Worm (Caenorhabditis elegans) whole organism, late embryonic: ENCODE measurements around the gene Y39A3A.3.

Source experiments
- C38D4.7 ChIP-seq: fragments of 200-800 bp; sonication (Bioruptor generic); optimal IDR thresholded peaks from 2 replicates; lab custom pipeline; 2018; ENCODE audit warnings: mild to moderate bottlenecking, missing genetic modification characterization, moderate library complexity, missing compliant biosample characterization
- F13H6.1 ChIP-seq: sonication (generic microtip); optimal IDR thresholded peaks from 2 replicates; lab custom pipeline; 2016; ENCODE audit warnings: missing genetic modification characterization, missing compliant biosample characterization
- K09A11.1 ChIP-seq: sonication (generic microtip); optimal IDR thresholded peaks from 2 replicates; lab custom pipeline; 2017; ENCODE audit warnings: antibody characterized with exemption, mild to moderate bottlenecking, missing genetic modification characterization, missing compliant biosample characterization; ENCODE audit not compliant: insufficient read depth
- T23F11.4 ChIP-seq: fragments of 200-800 bp; sonication (Bioruptor generic); optimal IDR thresholded peaks from 2 replicates; lab custom pipeline; 2018; ENCODE audit warnings: mild to moderate bottlenecking, missing genetic modification characterization, missing compliant biosample characterization
- ahr-1 ChIP-seq: sonication (generic microtip); optimal IDR thresholded peaks from 2 replicates; lab custom pipeline; 2016; ENCODE audit warnings: missing genetic modification characterization, missing compliant biosample characterization
- ama-1 ChIP-seq: fragments of 150-350 bp; optimal IDR thresholded peaks from 2 replicates; lab custom pipeline; 2014
- ceh-14 ChIP-seq: sonication (generic microtip); optimal IDR thresholded peaks from 2 replicates; lab custom pipeline; 2016; ENCODE audit warnings: missing genotype, missing genetic modification characterization, missing compliant biosample characterization
- ceh-19 ChIP-seq: fragments of 200-800 bp; sonication (Bioruptor generic); optimal IDR thresholded peaks from 2 replicates; lab custom pipeline; 2018; ENCODE audit warnings: mild to moderate bottlenecking, missing genetic modification characterization, missing compliant biosample characterization
- ceh-2 ChIP-seq: sonication (generic microtip); optimal IDR thresholded peaks from 2 replicates; lab custom pipeline; 2016; ENCODE audit warnings: missing genotype, missing genetic modification characterization, missing compliant biosample characterization
- ceh-22 ChIP-seq: sonication (generic microtip); optimal IDR thresholded peaks from 2 replicates; lab custom pipeline; 2017; ENCODE audit warnings: missing biosample characterization, missing genetic modification characterization
- ceh-34 ChIP-seq: sonication (generic microtip); optimal IDR thresholded peaks from 2 replicates; lab custom pipeline; 2016; ENCODE audit warnings: mild to moderate bottlenecking, missing genetic modification characterization, missing compliant biosample characterization
- ceh-45 ChIP-seq: fragments of 200-800 bp; sonication (Bioruptor generic); IDR thresholded peaks from 2 replicates; pipeline ENCODE4 v1.3.6; 2022; ENCODE audit warnings: missing genetic modification reagents, missing genetic modification characterization, missing compliant biosample characterization
- ceh-48 ChIP-seq: sonication (generic microtip); optimal IDR thresholded peaks from 2 replicates; lab custom pipeline; 2016; ENCODE audit warnings: missing genetic modification characterization, inconsistent platforms, missing compliant biosample characterization
- ceh-6 ChIP-seq: fragments of 200-800 bp; sonication (Bioruptor generic); optimal IDR thresholded peaks from 2 replicates; lab custom pipeline; 2018; ENCODE audit warnings: mild to moderate bottlenecking, missing genetic modification characterization, missing compliant biosample characterization
- ceh-9 ChIP-seq: sonication (generic microtip); optimal IDR thresholded peaks from 2 replicates; lab custom pipeline; 2016; ENCODE audit warnings: mild to moderate bottlenecking, missing genetic modification characterization, inconsistent platforms, missing compliant biosample characterization
- dve-1 ChIP-seq: sonication (generic microtip); optimal IDR thresholded peaks from 2 replicates; lab custom pipeline; 2017; ENCODE audit warnings: antibody characterized with exemption, mild to moderate bottlenecking, missing genetic modification characterization, missing compliant biosample characterization
- elt-2 ChIP-seq: sonication (generic microtip); optimal IDR thresholded peaks from 2 replicates; lab custom pipeline; 2016; ENCODE audit warnings: missing genetic modification reagents, missing genetic modification characterization, missing compliant biosample characterization
- elt-4 ChIP-seq: sonication (generic microtip); optimal IDR thresholded peaks from 2 replicates; lab custom pipeline; 2016; ENCODE audit warnings: missing genetic modification characterization, missing compliant biosample characterization
- eyg-1 ChIP-seq: sonication (generic microtip); optimal IDR thresholded peaks from 2 replicates; lab custom pipeline; 2016; ENCODE audit warnings: missing genotype, missing genetic modification characterization, missing compliant biosample characterization
- fkh-6 ChIP-seq: sonication (generic microtip); optimal IDR thresholded peaks from 2 replicates; lab custom pipeline; 2016; ENCODE audit warnings: missing genetic modification characterization, missing compliant biosample characterization
- gmeb-2 ChIP-seq: sonication (generic microtip); optimal IDR thresholded peaks from 2 replicates; lab custom pipeline; 2016; ENCODE audit warnings: missing genetic modification characterization, inconsistent platforms, missing compliant biosample characterization
- hlh-13 ChIP-seq: fragments of 200-800 bp; sonication (Bioruptor generic); optimal IDR thresholded peaks from 2 replicates; lab custom pipeline; 2018; ENCODE audit warnings: mild to moderate bottlenecking, missing genetic modification characterization, missing compliant biosample characterization
- hlh-15 ChIP-seq: sonication (generic microtip); optimal IDR thresholded peaks from 2 replicates; lab custom pipeline; 2016; ENCODE audit warnings: missing genetic modification characterization, missing compliant biosample characterization
- hlh-6 ChIP-seq: sonication (generic microtip); optimal IDR thresholded peaks from 2 replicates; lab custom pipeline; 2016; ENCODE audit warnings: missing genotype, missing genetic modification characterization, missing compliant biosample characterization
- hlh-8 ChIP-seq: sonication (generic microtip); optimal IDR thresholded peaks from 2 replicates; lab custom pipeline; 2016; ENCODE audit warnings: missing genotype, missing genetic modification characterization, missing compliant biosample characterization
- lim-6 ChIP-seq: sonication (generic microtip); optimal IDR thresholded peaks from 2 replicates; lab custom pipeline; 2016; ENCODE audit warnings: missing genetic modification characterization, missing compliant biosample characterization
- mec-3 ChIP-seq: sonication (generic microtip); optimal IDR thresholded peaks from 2 replicates; lab custom pipeline; 2016; ENCODE audit warnings: borderline replicate concordance, missing genetic modification characterization, missing compliant biosample characterization
- nfya-1 ChIP-seq: sonication (generic microtip); optimal IDR thresholded peaks from 2 replicates; lab custom pipeline; 2017; ENCODE audit warnings: missing genetic modification characterization, mild to moderate bottlenecking, missing compliant biosample characterization, antibody characterized with exemption, moderate library complexity
- npax-4 ChIP-seq: sonication (generic microtip); optimal IDR thresholded peaks from 2 replicates; lab custom pipeline; 2016; ENCODE audit warnings: missing genetic modification characterization, missing compliant biosample characterization
- odd-2 ChIP-seq: sonication (generic microtip); optimal IDR thresholded peaks from 2 replicates; lab custom pipeline; 2017; ENCODE audit warnings: antibody characterized with exemption, mild to moderate bottlenecking, missing genetic modification characterization, missing compliant biosample characterization
- pag-3 ChIP-seq: sonication (generic microtip); optimal IDR thresholded peaks from 2 replicates; lab custom pipeline; 2016; ENCODE audit warnings: missing compliant biosample characterization, missing genetic modification characterization, borderline replicate concordance
- pax-1 ChIP-seq: fragments of 150-350 bp; optimal IDR thresholded peaks from 2 replicates; lab custom pipeline; 2014; ENCODE audit warnings: missing biosample characterization, missing genetic modification characterization
- pha-2 ChIP-seq: sonication (generic microtip); optimal IDR thresholded peaks from 2 replicates; lab custom pipeline; 2017; ENCODE audit warnings: mild to moderate bottlenecking, missing genetic modification characterization, missing compliant biosample characterization
- pqm-1 ChIP-seq: sonication (generic microtip); optimal IDR thresholded peaks from 2 replicates; lab custom pipeline; 2016; ENCODE audit warnings: missing genetic modification characterization, missing compliant biosample characterization
- ref-2 ChIP-seq: sonication (generic microtip); optimal IDR thresholded peaks from 2 replicates; lab custom pipeline; 2016; ENCODE audit warnings: missing genetic modification characterization, missing compliant biosample characterization
- rnt-1 ChIP-seq: sonication (generic microtip); optimal IDR thresholded peaks from 2 replicates; lab custom pipeline; 2016; ENCODE audit warnings: missing genetic modification characterization, missing compliant biosample characterization
- sdc-2 ChIP-seq: sonication (generic microtip); optimal IDR thresholded peaks from 2 replicates; lab custom pipeline; 2016; ENCODE audit warnings: missing genotype, missing genetic modification characterization, missing compliant biosample characterization
- sox-4 ChIP-seq: sonication (generic microtip); optimal IDR thresholded peaks from 2 replicates; lab custom pipeline; 2017; ENCODE audit warnings: mild to moderate bottlenecking, missing genetic modification characterization, inconsistent platforms, missing compliant biosample characterization
- syd-9 ChIP-seq: sonication (generic microtip); optimal IDR thresholded peaks from 2 replicates; lab custom pipeline; 2016; ENCODE audit warnings: mild to moderate bottlenecking, missing genetic modification characterization, moderate library complexity, missing compliant biosample characterization
- tbx-2 ChIP-seq: sonication (generic microtip); optimal IDR thresholded peaks from 2 replicates; lab custom pipeline; 2016; ENCODE audit warnings: missing genetic modification characterization, missing compliant biosample characterization
- tbx-7 ChIP-seq: sonication (generic microtip); optimal IDR thresholded peaks from 2 replicates; lab custom pipeline; 2016; ENCODE audit warnings: missing genotype, missing genetic modification characterization, missing compliant biosample characterization
- ttx-3 ChIP-seq: sonication (generic microtip); optimal IDR thresholded peaks from 2 replicates; lab custom pipeline; 2016; ENCODE audit warnings: missing genetic modification reagents, missing genetic modification characterization, missing compliant biosample characterization
- unc-3 ChIP-seq, 2 experiments: fragments of 200-800 bp in 1 of 2; sonication (Bioruptor generic) in 1 of 2; sonication (generic microtip) in 1 of 2; conservative IDR thresholded peaks in 1 of 2; optimal IDR thresholded peaks in 1 of 2; 2 replicates each; pipeline versions ENCODE4 v1.3.6 to Lab custom; 2016 to 2022; ENCODE audit warnings: missing compliant biosample characterization in 2 of 2, missing genetic modification characterization in 2 of 2, missing genetic modification reagents in 1 of 2
- unc-42 ChIP-seq: sonication (generic microtip); optimal IDR thresholded peaks from 2 replicates; lab custom pipeline; 2016; ENCODE audit warnings: missing genotype, missing genetic modification characterization, missing compliant biosample characterization
- unc-55 ChIP-seq: sonication (generic microtip); optimal IDR thresholded peaks from 2 replicates; lab custom pipeline; 2017; ENCODE audit warnings: missing biosample characterization, missing genetic modification reagents, missing genetic modification characterization
- zip-5 ChIP-seq: sonication (generic microtip); optimal IDR thresholded peaks from 2 replicates; lab custom pipeline; 2016; ENCODE audit warnings: missing genetic modification characterization, missing compliant biosample characterization
- ztf-16 ChIP-seq: sonication (generic microtip); optimal IDR thresholded peaks from 2 replicates; lab custom pipeline; 2017; ENCODE audit warnings: missing genetic modification characterization, missing compliant biosample characterization

Y39A3A.3 gene

DNA sequence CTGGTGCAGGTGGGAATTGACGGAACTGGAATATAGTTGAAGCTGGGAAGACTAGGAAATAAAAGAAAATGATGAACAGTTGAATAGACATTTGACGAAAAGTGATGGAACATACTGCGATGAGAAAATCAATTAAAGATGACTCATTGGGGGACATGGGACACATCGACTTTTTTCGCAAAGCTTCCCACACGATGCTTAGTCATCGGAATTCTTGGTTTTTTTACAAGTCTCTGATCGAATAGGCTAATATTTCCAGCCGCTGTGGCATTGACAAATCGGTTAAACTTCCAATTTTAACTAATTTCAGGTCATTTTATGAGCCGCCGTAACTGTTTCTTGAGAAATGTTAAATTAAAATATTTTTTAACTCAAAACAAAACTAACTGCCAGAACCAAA is at the start of gene Y39A3A.3:
Gene Y39A3A.3, minus strand, starts transcription at position 101 of the 400 bp plus-strand sequence.
- no peak for TF ChIP-seq ceh-19 (GFP tag; lab: Kevin White, UChicago)
- no peak for TF ChIP-seq ceh-48
- no peak for TF ChIP-seq ceh-34
- TF ChIP-seq tbx-7 (tag; lab: Kevin White, UChicago): no peak
- TF ChIP-seq gmeb-2 (tag; lab: Kevin White, UChicago): no peak
- no peak for TF ChIP-seq unc-55 (GFP tag; lab: Kevin White, UChicago)
- no peak for TF ChIP-seq sox-4 (tag; lab: Kevin White, UChicago)

DNA sequence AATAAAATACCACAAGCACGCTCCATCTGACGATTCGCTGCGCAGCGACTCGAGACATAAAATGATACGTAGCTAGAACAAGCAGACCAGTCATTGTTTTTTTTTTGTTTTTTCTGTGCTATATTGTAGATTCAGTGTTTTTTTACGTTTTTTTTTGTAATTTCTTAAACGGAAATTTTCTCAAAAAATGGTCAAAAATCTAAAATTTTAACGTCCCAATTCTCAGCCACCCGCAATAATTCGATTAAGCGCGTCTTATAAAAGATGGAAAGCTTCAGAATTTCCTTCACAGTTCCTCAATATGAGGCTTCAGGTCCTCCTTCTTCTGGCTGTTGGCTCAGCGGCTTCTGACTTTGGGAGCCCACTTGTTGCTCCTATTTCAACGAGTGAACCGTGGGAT is 49.4 kb upstream of the Y39A3A.3 start, which contains the start of gene Y48G9A.6:
Gene Y48G9A.6, plus strand, starts transcription at position 301 of the 400 bp plus-strand sequence.
- TF ChIP-seq ceh-6: no peak
- TF ChIP-seq zip-5 (tag; lab: Kevin White, UChicago): no peak
- no peak for TF ChIP-seq pax-1
- TF ChIP-seq ttx-3: no peak
- TF ChIP-seq ceh-19 (GFP tag; lab: Kevin White, UChicago): no peak
- TF ChIP-seq F13H6.1 (tag; lab: Kevin White, UChicago): no peak
- no peak for TF ChIP-seq T23F11.4 (GFP tag; lab: Kevin White, UChicago)
- no peak for TF ChIP-seq ceh-14 (tag; lab: Kevin White, UChicago)
- no peak for TF ChIP-seq elt-2 (tag; lab: Kevin White, UChicago)
- TF ChIP-seq pag-3: no peak
- TF ChIP-seq ceh-22 (tag; lab: Kevin White, UChicago): no peak
- no peak for TF ChIP-seq tbx-2 (tag; lab: Kevin White, UChicago)
- no peak for TF ChIP-seq elt-4 (tag; lab: Kevin White, UChicago)
- TF ChIP-seq unc-42 (tag; lab: Kevin White, UChicago): no peak
- TF ChIP-seq hlh-6: no peak
- TF ChIP-seq ceh-34: no peak

DNA sequence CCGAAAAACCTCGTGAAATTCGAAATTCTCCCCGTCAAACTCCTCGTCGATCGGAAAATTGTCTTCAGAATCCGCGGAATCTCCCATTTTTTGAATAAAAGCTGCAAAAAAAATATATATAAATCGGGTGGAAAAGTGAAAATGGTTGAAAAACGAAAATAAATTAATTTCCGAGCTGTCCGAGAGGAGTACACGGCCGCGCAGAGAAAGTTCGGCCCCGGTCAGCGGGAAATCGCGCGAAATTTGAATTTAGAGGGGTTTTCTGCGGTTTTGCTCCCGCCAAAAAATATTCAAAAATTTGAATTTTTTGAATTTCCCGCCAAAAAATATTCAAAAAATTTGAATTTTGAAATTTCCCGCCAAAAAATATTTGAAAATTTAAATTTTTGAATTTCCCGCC is 48.6 kb upstream of the Y39A3A.3 start, which contains the start of gene Y48G9A.11:
Gene Y48G9A.11, minus strand, starts transcription at position 101 of the 400 bp plus-strand sequence.
- TF ChIP-seq mec-3 (no peak), pqm-1 (no peak), pha-2 (tag; lab: Kevin White, UChicago) (no peak), ahr-1 (tag; lab: Kevin White, UChicago) (no peak), C38D4.7 (GFP tag; lab: Kevin White, UChicago) (no peak), hlh-15 (no peak), sdc-2 (tag; lab: Kevin White, UChicago) (no peak), eyg-1 (tag; lab: Kevin White, UChicago) (no peak), npax-4 (tag; lab: Kevin White, UChicago) (no peak), ref-2 (no peak), elt-4 (tag; lab: Kevin White, UChicago) (no peak), ceh-45 (GFP tag; lab: Robert Waterston, UW) (no peak), ztf-16 (tag; lab: Kevin White, UChicago) (no peak), ttx-3 (no peak), ceh-9 (no peak), odd-2 (tag; lab: Kevin White, UChicago) (no peak), fkh-6 (tag; lab: Kevin White, UChicago) (no peak), nfya-1 (tag; lab: Kevin White, UChicago) (no peak), unc-3 (GFP tag; conservative IDR thresholded peaks at IDR 0.05; lab: Robert Waterston, UW) (no peak), unc-3 (tag; optimal IDR thresholded peaks at IDR 0.05; lab: Kevin White, UChicago) (no peak), T23F11.4 (GFP tag; lab: Kevin White, UChicago) (no peak)

DNA sequence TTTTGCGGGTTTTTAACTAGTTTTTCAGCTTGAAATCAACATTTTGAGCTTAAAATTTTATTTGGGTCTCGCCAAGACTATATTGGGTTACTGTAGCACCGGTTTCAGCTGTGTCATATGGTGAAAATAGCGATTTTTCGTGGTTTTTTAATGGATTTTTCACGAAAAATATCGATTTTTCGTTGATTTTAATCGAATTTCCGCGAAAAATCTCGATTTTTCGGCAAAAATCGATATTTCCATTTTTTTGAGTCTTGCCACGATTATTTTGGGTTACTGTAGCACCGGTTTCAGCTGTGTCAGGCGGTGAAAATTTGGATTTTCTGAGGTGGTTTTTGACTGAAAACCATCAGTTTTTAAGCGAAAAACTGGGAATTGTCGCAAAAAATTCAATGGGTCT is 47.2 kb upstream of the Y39A3A.3 start:
- TF ChIP-seq sdc-2 (tag; lab: Kevin White, UChicago) (no peak), dve-1 (no peak), K09A11.1 (tag; lab: Kevin White, UChicago) (no peak), ama-1 (no peak), odd-2 (tag; lab: Kevin White, UChicago) (no peak), hlh-13 (GFP tag; lab: Kevin White, UChicago) (no peak), pqm-1 (no peak), ceh-48 (no peak), syd-9 (tag; lab: Kevin White, UChicago) (no peak), tbx-2 (tag; lab: Kevin White, UChicago) (no peak), ceh-2 (no peak), ceh-9 (no peak), ceh-34 (no peak), pha-2 (tag; lab: Kevin White, UChicago) (no peak), rnt-1 (tag; lab: Kevin White, UChicago) (no peak), hlh-15 (no peak), elt-2 (tag; lab: Kevin White, UChicago) (no peak), hlh-8 (tag; lab: Kevin White, UChicago) (no peak), lim-6 (tag; lab: Kevin White, UChicago) (no peak)
